Fruit fly (Drosophila melanogaster): Measurements from ENCODE around the gene mRpS22.

mRpS22 gene

DNA sequence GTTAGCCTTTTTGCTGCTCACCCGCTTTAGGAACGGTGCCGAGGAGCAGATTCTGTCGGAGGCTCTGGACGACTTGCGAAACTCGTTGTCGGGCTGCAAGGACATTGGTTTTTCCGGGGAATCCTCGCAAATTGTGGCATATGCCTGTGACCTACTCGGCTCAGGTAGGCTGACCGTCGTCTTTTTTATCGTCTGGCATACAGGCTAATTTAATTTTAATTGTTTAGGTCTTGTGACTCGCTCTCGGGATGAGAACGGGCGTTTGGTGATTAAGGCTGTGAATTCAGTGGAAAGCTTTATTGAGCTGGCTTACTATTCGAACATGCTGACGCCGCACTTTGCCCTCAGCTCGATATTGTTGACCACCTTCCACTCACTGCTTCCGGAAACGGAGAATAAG is 14.8 kb downstream of the mRpS22 start:
- no peak for TF ChIP-seq CG3032 (tag; optimal IDR thresholded peaks at IDR 0.05)
- TF ChIP-seq CG31627 (GFP tag; optimal IDR thresholded peaks at IDR 0.05) = no peak
- no peak for TF ChIP-seq pdm3 (GFP tag; optimal IDR thresholded peaks at IDR 0.05)
- no peak for TF ChIP-seq Hr39 (GFP tag; optimal IDR thresholded peaks at IDR 0.05)
- no peak for TF ChIP-seq Sox102F (GFP tag; optimal IDR thresholded peaks at IDR 0.05)
- no peak for TF ChIP-seq CG6276 (GFP tag; optimal IDR thresholded peaks at IDR 0.05)
- no peak for TF ChIP-seq achi (GFP tag; optimal IDR thresholded peaks at IDR 0.05)
- TF ChIP-seq spab (GFP tag; optimal IDR thresholded peaks at IDR 0.05) = no peak
- TF ChIP-seq CG4318 (GFP tag; optimal IDR thresholded peaks at IDR 0.05) = no peak

DNA sequence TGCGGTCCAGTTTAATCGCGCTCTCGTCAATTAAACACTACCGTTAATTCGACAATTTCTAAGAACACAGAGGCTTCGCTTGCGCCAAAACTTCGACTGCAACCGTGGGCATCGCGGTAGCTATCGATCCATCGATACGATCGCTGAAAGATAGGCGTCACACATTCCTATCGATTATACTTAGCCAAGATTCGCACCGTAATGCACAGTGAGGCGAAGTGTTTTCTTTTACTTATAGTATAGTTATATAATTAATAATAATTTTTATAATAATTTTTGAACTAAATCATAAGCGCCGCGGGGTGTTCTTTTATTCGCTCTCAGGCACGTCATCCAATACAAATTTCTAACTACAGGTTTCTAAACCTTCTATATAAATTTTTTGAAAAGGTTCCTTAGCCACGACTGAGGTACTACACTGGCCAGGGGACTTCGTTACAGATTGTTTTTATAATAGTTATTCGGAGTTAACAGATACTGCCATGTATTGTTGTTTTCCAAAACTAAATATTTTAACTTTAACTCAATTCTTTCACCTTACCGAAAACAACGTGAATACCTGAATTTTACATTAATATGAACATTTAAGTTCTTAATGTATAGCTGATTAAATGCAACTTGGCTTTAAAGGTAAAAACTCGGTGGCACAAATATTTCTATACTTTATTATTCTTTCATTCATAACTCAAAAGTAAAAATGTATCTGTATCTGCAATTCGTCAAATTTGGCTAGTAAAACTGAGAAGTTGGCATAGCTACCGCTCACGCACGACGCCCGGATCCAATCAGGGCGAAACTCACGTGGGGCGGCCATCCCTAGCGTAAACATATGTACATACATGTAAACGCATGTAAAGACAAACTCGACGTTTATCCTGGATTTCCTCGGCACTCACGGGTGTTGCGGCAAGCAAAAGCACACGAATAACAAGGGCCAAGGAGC is 21.3 kb downstream of the mRpS22 start, which contains the start of the genes NSD and BOD1:
TSS of gene NSD (minus strand) at position 102 of the 943 bp plus-strand sequence.
TSS of gene BOD1 (plus strand) at position 494 of the 943 bp plus-strand sequence.
- TF ChIP-seq svp (GFP tag) (peak; percentile 81), CG6276 (GFP tag; optimal IDR thresholded peaks at IDR 0.05) (no peak), CG6808 (GFP tag; optimal IDR thresholded peaks at IDR 0.05) (no peak), Hr39 (GFP tag; optimal IDR thresholded peaks at IDR 0.05) (peak; percentile 3), Hr38 (GFP tag; optimal IDR thresholded peaks at IDR 0.05) (no peak), CG8632 (GFP tag; optimal IDR thresholded peaks at IDR 0.05) (no peak), CG31627 (GFP tag; optimal IDR thresholded peaks at IDR 0.05) (peak; percentile 22), Gug (GFP tag; IDR thresholded peaks at IDR 0.05) (peak; percentile 28; the same call in 1 of the 2 replicates), CG10631 (GFP tag; optimal IDR thresholded peaks at IDR 0.05) (peak; percentile 67), Sox15 (GFP tag; optimal IDR thresholded peaks at IDR 0.05) (peak; percentile 29), Ets96B (tag; optimal IDR thresholded peaks at IDR 0.05) (peak; percentile 1), CG6792 (GFP tag; optimal IDR thresholded peaks at IDR 0.05) (peak; percentile 28), CG11294 (GFP tag; IDR thresholded peaks at IDR 0.05) (peak; percentile 46; the same call in 1 of the 2 replicates), topi (GFP tag; optimal IDR thresholded peaks at IDR 0.05) (peak; percentile 37), lz (GFP tag; optimal IDR thresholded peaks at IDR 0.05) (peak; percentile 49), CG3032 (tag; optimal IDR thresholded peaks at IDR 0.05) (peak; percentile 49), Smox (GFP tag; optimal IDR thresholded peaks at IDR 0.05) (no peak), eg (GFP tag; IDR thresholded peaks at IDR 0.05) (peak; percentile 58; the same call in 2 of the 3 replicates), ss (GFP tag; optimal IDR thresholded peaks at IDR 0.05) (no peak), dsx (GFP tag; optimal IDR thresholded peaks at IDR 0.05; ENCODE audit: poor library complexity, severe bottlenecking) (no peak), CG32006 (GFP tag; optimal IDR thresholded peaks at IDR 0.05) (peak; percentile 61), CG34406 (GFP tag; optimal IDR thresholded peaks at IDR 0.05) (peak; percentile 41), CG6163 (GFP tag; IDR thresholded peaks at IDR 0.05) (peak; percentile 76), CG11902 (GFP tag; optimal IDR thresholded peaks at IDR 0.05) (peak; percentile 17), Eip93F (GFP tag; optimal IDR thresholded peaks at IDR 0.05) (peak; percentile 6), esn (GFP tag; optimal IDR thresholded peaks at IDR 0.05) (peak; percentile 48)

DNA sequence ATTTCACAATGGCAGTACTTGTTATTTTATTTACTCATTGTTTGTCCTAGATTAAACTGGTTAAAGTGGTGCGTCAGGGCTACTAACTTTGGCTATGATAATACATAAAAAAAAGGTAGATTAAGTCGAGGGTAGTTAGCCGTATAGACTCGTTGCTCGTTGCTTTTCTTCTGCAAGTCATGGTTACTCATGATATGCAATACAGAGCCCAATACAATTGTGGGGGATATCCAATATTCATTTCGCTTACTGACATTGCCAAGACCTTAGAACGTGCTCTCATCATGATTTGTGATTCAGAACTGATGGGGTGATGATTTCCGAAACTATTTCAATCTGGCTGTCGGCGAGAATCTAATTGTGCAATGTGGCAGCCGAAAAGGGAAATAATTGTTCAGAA is 28.7 kb downstream of the mRpS22 start:
- TF ChIP-seq Eip93F (GFP tag; optimal IDR thresholded peaks at IDR 0.05) = no peak
- TF ChIP-seq Eip78C (GFP tag) = peak; percentile 49

DNA sequence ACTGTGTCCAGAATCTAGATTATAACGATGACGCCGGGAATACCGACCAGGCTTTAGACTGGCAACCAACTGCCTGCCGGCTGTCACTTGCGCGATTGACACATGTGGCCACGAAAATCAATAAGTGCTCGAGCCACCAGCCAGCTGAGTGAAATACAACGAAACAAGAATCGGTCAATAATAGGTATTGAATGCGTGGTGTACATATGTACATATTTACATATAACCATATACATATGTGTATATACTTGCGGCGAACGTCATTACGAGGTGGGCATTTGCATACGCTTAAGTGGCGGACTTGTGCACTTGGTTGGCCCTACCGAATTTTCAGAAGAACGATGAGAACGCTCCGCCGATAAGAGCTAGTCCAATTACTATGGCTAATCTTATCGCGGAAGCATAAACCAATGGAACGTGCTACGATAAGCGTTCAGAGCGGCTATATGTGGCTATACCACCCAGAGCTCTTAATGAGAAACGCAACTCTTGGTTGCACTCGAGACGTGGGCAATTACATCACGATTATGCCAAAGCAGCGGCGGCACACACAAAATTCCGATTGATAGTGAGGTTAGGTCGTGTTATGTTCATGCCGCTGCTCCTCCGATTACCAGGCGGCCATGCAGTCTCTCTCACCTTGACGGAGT is 30.0 kb downstream of the mRpS22 start:
- TF ChIP-seq CG31627 (GFP tag; optimal IDR thresholded peaks at IDR 0.05) (no peak), vri (GFP tag; optimal IDR thresholded peaks at IDR 0.05) (peak; percentile 75), fkh (GFP tag; optimal IDR thresholded peaks at IDR 0.05) (peak; percentile 85), Eip78C (GFP tag) (peak; percentile 33)

Measured in whole organism, prepupa.